Worm (Caenorhabditis elegans) whole organism, L1 larva: ENCODE results near the gene ZK105.12.

Experiments used
- F16B12.6 ChIP-seq: fragments of 150-350 bp; optimal IDR thresholded peaks from 2 replicates; lab custom pipeline; 2014; ENCODE audit warnings: missing biosample characterization, missing genetic modification characterization
- aha-1 ChIP-seq: fragments of 150-350 bp; optimal IDR thresholded peaks from 2 replicates; lab custom pipeline; 2014; ENCODE audit warnings: missing biosample characterization, missing genetic modification characterization
- ama-1 ChIP-seq: fragments of 150-350 bp; optimal IDR thresholded peaks from 2 replicates; lab custom pipeline; 2014
- ceh-8 ChIP-seq: fragments of 200-800 bp; sonication (Bioruptor generic); optimal IDR thresholded peaks from 2 replicates; lab custom pipeline; 2018; ENCODE audit warnings: mild to moderate bottlenecking, missing genetic modification characterization, moderate library complexity, missing compliant biosample characterization
- ceh-90 ChIP-seq: sonication (generic microtip); optimal IDR thresholded peaks from 2 replicates; lab custom pipeline; 2016; ENCODE audit warnings: missing genetic modification characterization, missing compliant biosample characterization
- dsc-1 ChIP-seq: sonication (generic microtip); optimal IDR thresholded peaks from 2 replicates; lab custom pipeline; 2016; ENCODE audit warnings: mild to moderate bottlenecking, missing genetic modification characterization, missing compliant biosample characterization
- efl-3 ChIP-seq: fragments of 200-800 bp; sonication (Bioruptor generic); optimal IDR thresholded peaks from 2 replicates; lab custom pipeline; 2018; ENCODE audit warnings: mild to moderate bottlenecking, missing genetic modification characterization, missing compliant biosample characterization
- elt-2 ChIP-seq: sonication (generic microtip); optimal IDR thresholded peaks from 2 replicates; lab custom pipeline; 2016; ENCODE audit warnings: missing genetic modification characterization, mild to moderate bottlenecking, inconsistent platforms, missing compliant biosample characterization, missing genetic modification reagents
- fkh-10 ChIP-seq: sonication (generic microtip); optimal IDR thresholded peaks from 2 replicates; lab custom pipeline; 2017; ENCODE audit warnings: missing biosample characterization, missing genetic modification reagents, missing genetic modification characterization
- fkh-4 ChIP-seq: sonication (generic microtip); optimal IDR thresholded peaks from 2 replicates; lab custom pipeline; 2016; ENCODE audit warnings: missing compliant biosample characterization, missing genetic modification characterization, borderline replicate concordance
- fkh-8 ChIP-seq: sonication (generic microtip); optimal IDR thresholded peaks from 2 replicates; lab custom pipeline; 2016; ENCODE audit warnings: mild to moderate bottlenecking, missing genetic modification characterization, missing compliant biosample characterization
- fos-1 ChIP-seq: fragments of 150-350 bp; optimal IDR thresholded peaks from 2 replicates; lab custom pipeline; 2014; ENCODE audit warnings: missing biosample characterization, missing genetic modification characterization
- irx-1 ChIP-seq: sonication (generic microtip); optimal IDR thresholded peaks from 2 replicates; lab custom pipeline; 2016; ENCODE audit warnings: missing genetic modification characterization, missing compliant biosample characterization
- lin-14 ChIP-seq: fragments of 200-800 bp; sonication (Bioruptor generic); optimal IDR thresholded peaks from 2 replicates; lab custom pipeline; 2018; ENCODE audit warnings: mild to moderate bottlenecking, missing genetic modification characterization, moderate library complexity, missing compliant biosample characterization
- lin-15B ChIP-seq: fragments of 150-350 bp; sonication (generic microtip); optimal IDR thresholded peaks from 3 replicates; lab custom pipeline; 2014; ENCODE audit warnings: missing biosample characterization, missing genetic modification characterization
- lin-35 ChIP-seq, 2 experiments: fragments of 150-350 bp; optimal IDR thresholded peaks; 2 replicates each; lab custom pipeline; 2014; ENCODE audit warnings: missing biosample characterization in 2 of 2, missing genetic modification characterization in 2 of 2, missing genetic modification reagents in 2 of 2
- lin-39 ChIP-seq: fragments of 150-350 bp; optimal IDR thresholded peaks from 2 replicates; lab custom pipeline; 2014; ENCODE audit warnings: missing biosample characterization, missing genetic modification reagents, missing genetic modification characterization
- mab-9 ChIP-seq: fragments of 200-800 bp; sonication (Bioruptor generic); IDR thresholded peaks from 2 replicates; pipeline ENCODE4 v1.3.6; 2022; ENCODE audit warnings: missing genetic modification reagents, missing genetic modification characterization, missing compliant biosample characterization
- mdl-1 ChIP-seq, 2 experiments: fragments of 150-350 bp; optimal IDR thresholded peaks; 2 replicates each; lab custom pipeline; 2014 to 2017; ENCODE audit warnings: missing biosample characterization in 2 of 2, missing genetic modification characterization in 2 of 2, inconsistent platforms in 1 of 2
- mef-2 ChIP-seq: fragments of 150-350 bp; optimal IDR thresholded peaks from 2 replicates; lab custom pipeline; 2014; ENCODE audit warnings: missing biosample characterization, missing genetic modification characterization
- mep-1 ChIP-seq: fragments of 150-350 bp; optimal IDR thresholded peaks from 2 replicates; lab custom pipeline; 2014; ENCODE audit warnings: missing biosample characterization, missing genetic modification characterization
- nhr-71 ChIP-seq: sonication (generic microtip); optimal IDR thresholded peaks from 2 replicates; lab custom pipeline; 2016; ENCODE audit warnings: mild to moderate bottlenecking, missing genetic modification characterization, moderate library complexity, missing compliant biosample characterization
- nhr-76 ChIP-seq: sonication (generic microtip); optimal IDR thresholded peaks from 2 replicates; lab custom pipeline; 2017; ENCODE audit warnings: missing biosample characterization, missing genetic modification characterization
- nhr-77 ChIP-seq: fragments of 150-350 bp; optimal IDR thresholded peaks from 2 replicates; lab custom pipeline; 2014; ENCODE audit warnings: missing biosample characterization, missing genetic modification characterization
- nhr-84 ChIP-seq: sonication (generic microtip); optimal IDR thresholded peaks from 2 replicates; lab custom pipeline; 2017; ENCODE audit warnings: missing biosample characterization, missing genetic modification characterization
- nhr-85 ChIP-seq: sonication (generic microtip); peaks from one replicate; lab custom pipeline; 2016; ENCODE audit warnings: missing genetic modification characterization, inconsistent platforms, missing compliant biosample characterization
- nhr-90 ChIP-seq: sonication (generic microtip); optimal IDR thresholded peaks from 2 replicates; lab custom pipeline; 2016; ENCODE audit warnings: mild to moderate bottlenecking, missing genetic modification characterization, missing compliant biosample characterization; ENCODE audit not compliant: poor library complexity
- pag-3 ChIP-seq: sonication (generic microtip); optimal IDR thresholded peaks from 2 replicates; lab custom pipeline; 2017; ENCODE audit warnings: missing genetic modification characterization, mild to moderate bottlenecking, missing compliant biosample characterization, antibody characterized with exemption, borderline replicate concordance; ENCODE audit not compliant: insufficient read depth
- rnt-1 ChIP-seq: sonication (generic microtip); optimal IDR thresholded peaks from 2 replicates; lab custom pipeline; 2016; ENCODE audit warnings: mild to moderate bottlenecking, missing genetic modification characterization, moderate library complexity, missing compliant biosample characterization
- skn-1 ChIP-seq: fragments of 150-350 bp; optimal IDR thresholded peaks from 2 replicates; lab custom pipeline; 2014; ENCODE audit warnings: missing biosample characterization, missing genetic modification characterization
- sptf-1 ChIP-seq: fragments of 150-350 bp; optimal IDR thresholded peaks from 2 replicates; lab custom pipeline; 2014; ENCODE audit warnings: missing biosample characterization, missing genetic modification characterization
- sup-37 ChIP-seq: fragments of 200-800 bp; sonication (Bioruptor generic); optimal IDR thresholded peaks from 2 replicates; lab custom pipeline; 2018; ENCODE audit warnings: mild to moderate bottlenecking, missing genetic modification characterization, missing compliant biosample characterization
- tlp-1 ChIP-seq: fragments of 150-350 bp; optimal IDR thresholded peaks from 2 replicates; lab custom pipeline; 2014; ENCODE audit warnings: missing biosample characterization, missing genetic modification characterization
- unc-130 ChIP-seq: fragments of 150-350 bp; optimal IDR thresholded peaks from 2 replicates; lab custom pipeline; 2017; ENCODE audit warnings: missing biosample characterization, missing genetic modification characterization, inconsistent platforms
- unc-62 ChIP-seq: fragments of 150-350 bp; optimal IDR thresholded peaks from 2 replicates; lab custom pipeline; 2014; ENCODE audit warnings: missing biosample characterization, missing genetic modification reagents, missing genetic modification characterization
- vab-15 ChIP-seq: sonication (generic microtip); optimal IDR thresholded peaks from 2 replicates; lab custom pipeline; 2017; ENCODE audit warnings: missing genotype, mild to moderate bottlenecking, missing genetic modification characterization, missing compliant biosample characterization
- xbp-1 ChIP-seq: sonication (generic microtip); optimal IDR thresholded peaks from 2 replicates; lab custom pipeline; 2016; ENCODE audit warnings: missing genetic modification characterization, missing compliant biosample characterization
- zag-1 ChIP-seq: fragments of 150-350 bp; optimal IDR thresholded peaks from 2 replicates; lab custom pipeline; 2014; ENCODE audit warnings: missing biosample characterization, missing genetic modification characterization
- zip-4 ChIP-seq: fragments of 200-800 bp; sonication (Bioruptor generic); optimal IDR thresholded peaks from 2 replicates; lab custom pipeline; 2018; ENCODE audit warnings: mild to moderate bottlenecking, missing genetic modification characterization, moderate library complexity, missing compliant biosample characterization
- ztf-4 ChIP-seq: fragments of 150-350 bp; optimal IDR thresholded peaks from 2 replicates; lab custom pipeline; 2014; ENCODE audit warnings: missing biosample characterization, missing genetic modification characterization

Gene ZK105.12

DNA sequence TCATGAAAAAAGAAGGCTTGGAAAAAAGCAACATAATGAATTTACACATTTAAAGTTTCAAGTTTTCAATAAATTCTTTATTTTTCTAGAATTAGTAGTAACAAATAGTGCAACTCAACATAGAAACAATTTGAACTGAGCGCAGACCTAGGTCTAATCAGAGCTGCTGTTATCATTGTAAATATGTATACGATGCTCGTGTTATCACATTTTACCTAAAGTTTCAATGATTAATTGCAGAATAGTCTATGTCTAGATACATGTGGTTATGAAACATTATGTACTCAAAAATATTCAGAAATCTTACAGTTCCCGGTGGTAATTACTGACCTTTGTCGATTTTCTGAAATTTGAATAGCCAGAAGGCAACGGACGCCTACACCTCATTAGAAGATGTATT lies 40.1 kb upstream of the ZK105.12 start:
- TF ChIP-seq unc-130 (tag; lab: Kevin White, UChicago) (no peak), ceh-8 (GFP tag; lab: Kevin White, UChicago) (no peak), elt-2 (tag; lab: Kevin White, UChicago) (peak; percentile 38), fos-1 (tag; lab: Kevin White, UChicago) (no peak), skn-1 (tag; lab: Kevin White, UChicago) (no peak)

DNA sequence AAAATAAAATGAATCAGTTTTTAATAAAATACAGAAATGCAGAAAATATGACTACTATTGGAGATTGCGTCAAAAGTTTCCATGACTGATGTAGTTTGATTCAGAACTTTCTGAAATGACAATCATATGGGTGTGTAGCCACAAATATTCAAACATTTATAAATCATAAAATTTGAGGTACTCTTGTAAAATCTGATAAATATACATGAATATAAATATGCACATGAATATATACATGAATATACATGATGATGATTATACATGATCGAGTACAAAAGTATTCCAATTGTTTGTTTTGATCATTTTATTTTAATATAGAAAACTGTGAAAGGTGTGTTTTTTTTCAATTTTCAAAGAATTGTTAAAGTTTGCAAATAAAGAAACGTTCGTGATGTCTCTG lies 38.6 kb upstream of the ZK105.12 start, which contains the start of gene T05B11.4:
T05B11.4 (minus strand) TSS at position 101 of the 400 bp plus-strand sequence.
- TF ChIP-seq elt-2 (tag; lab: Kevin White, UChicago) (no peak), unc-62 (GFP tag; lab: Kevin White, UChicago) (no peak), ceh-90 (tag; lab: Kevin White, UChicago) (no peak)

DNA sequence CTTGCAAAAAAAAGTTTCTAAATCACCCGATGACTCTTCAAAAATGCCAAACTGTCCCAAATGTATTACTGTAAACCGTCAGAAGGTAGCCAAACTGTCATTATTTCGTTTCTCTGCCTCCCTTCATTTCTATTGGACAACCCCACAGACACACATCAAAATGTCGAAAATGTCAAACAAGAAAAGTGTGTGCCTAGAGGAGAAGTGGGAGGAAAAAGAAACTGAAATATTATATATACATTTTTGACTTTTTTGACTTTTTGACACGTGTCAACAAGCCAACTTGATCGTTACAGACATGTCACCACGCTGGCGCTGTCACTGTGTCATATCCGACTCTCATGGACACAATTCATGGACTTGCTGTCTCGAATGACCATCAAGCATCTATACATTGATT lies 33.8 kb upstream of the ZK105.12 start:
- no peak for TF ChIP-seq lin-15B (tag; lab: Kevin White, UChicago)
- no peak for TF ChIP-seq mab-9 (GFP tag; lab: Robert Waterston, UW)
- no peak for TF ChIP-seq unc-62 (GFP tag; lab: Kevin White, UChicago)
- TF ChIP-seq zag-1 (tag; lab: Kevin White, UChicago) = no peak
- TF ChIP-seq fkh-8 = no peak
- TF ChIP-seq mep-1 = no peak
- no peak for TF ChIP-seq pag-3 (tag; lab: Kevin White, UChicago)
- no peak for TF ChIP-seq nhr-77 (tag; lab: Kevin White, UChicago)
- TF ChIP-seq nhr-71 (tag; lab: Kevin White, UChicago) = no peak
- TF ChIP-seq fos-1 (tag; lab: Kevin White, UChicago) = no peak
- TF ChIP-seq nhr-76 (tag; lab: Kevin White, UChicago) = no peak
- TF ChIP-seq sup-37 (GFP tag; lab: Kevin White, UChicago) = no peak
- TF ChIP-seq sptf-1 (tag; lab: Kevin White, UChicago) = no peak
- TF ChIP-seq efl-3 (GFP tag; lab: Kevin White, UChicago) = no peak
- no peak for TF ChIP-seq rnt-1 (tag; lab: Kevin White, UChicago)
- TF ChIP-seq ztf-4 (tag; lab: Kevin White, UChicago) = no peak
- TF ChIP-seq lin-39 (tag; lab: Kevin White, UChicago) = no peak
- no peak for TF ChIP-seq nhr-85 (tag; lab: Kevin White, UChicago)

DNA sequence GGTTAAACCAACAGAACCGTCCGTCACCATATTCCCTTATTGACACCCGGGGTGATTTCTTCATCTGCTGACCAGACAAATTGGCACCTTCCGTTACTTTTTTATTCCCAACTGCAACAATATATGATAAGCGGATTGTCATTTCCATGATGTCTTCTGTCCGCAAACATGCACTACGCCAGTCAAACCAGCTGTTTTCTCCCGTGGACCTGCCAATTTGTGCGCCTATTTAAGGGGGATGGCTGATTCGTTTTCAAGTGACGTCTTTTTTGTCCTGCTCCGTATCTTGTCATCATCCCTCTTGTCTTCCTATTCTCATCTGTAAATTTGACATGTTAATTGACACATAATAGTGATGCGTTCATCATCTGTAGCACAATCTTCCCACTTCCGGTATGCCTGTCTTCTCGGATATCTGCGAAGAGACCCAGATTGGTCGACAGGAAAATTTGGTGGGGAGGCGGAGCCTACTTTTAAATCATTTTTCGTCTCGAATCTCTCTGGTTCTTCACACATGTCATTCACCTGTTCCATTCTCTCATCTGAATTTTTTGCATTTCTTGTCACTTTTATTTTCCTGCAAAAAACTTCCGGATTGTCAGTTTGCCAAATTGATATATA lies 32.2 kb upstream of the ZK105.12 start:
- no peak for TF ChIP-seq ama-1
- no peak for TF ChIP-seq nhr-84 (tag; lab: Kevin White, UChicago)
- no peak for TF ChIP-seq zip-4 (GFP tag; lab: Kevin White, UChicago)
- no peak for TF ChIP-seq rnt-1 (tag; lab: Kevin White, UChicago)
- TF ChIP-seq mab-9 (GFP tag; lab: Robert Waterston, UW) = no peak
- no peak for TF ChIP-seq ceh-90 (tag; lab: Kevin White, UChicago)
- no peak for TF ChIP-seq lin-14 (GFP tag; lab: Kevin White, UChicago)
- no peak for TF ChIP-seq mdl-1 (tag; optimal IDR thresholded peaks at IDR 0.05; lab: Kevin White, UChicago)
- no peak for TF ChIP-seq skn-1 (tag; lab: Kevin White, UChicago)

DNA sequence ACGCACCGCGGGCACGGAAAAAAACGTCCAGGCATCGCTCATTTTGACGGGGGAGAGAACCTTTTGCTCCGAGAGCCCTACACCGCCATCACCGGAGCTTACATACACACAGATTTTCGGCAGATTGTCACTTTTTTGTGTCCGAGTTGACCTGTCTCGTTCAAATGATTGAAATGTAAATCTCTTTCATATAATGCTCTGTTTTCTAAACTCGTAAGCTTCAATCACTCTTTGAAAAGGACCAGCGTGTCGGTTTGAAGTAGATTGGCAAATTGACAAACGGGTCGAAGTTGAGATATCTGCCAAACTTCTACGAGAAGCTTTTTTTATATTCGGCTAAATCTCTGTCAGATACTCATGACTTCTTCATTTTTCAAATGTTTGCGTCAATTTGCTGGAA lies 31.2 kb upstream of the ZK105.12 start:
- TF ChIP-seq aha-1 (tag; lab: Kevin White, UChicago) (no peak), sup-37 (GFP tag; lab: Kevin White, UChicago) (no peak), xbp-1 (tag; lab: Kevin White, UChicago) (no peak), elt-2 (tag; lab: Kevin White, UChicago) (no peak), skn-1 (tag; lab: Kevin White, UChicago) (no peak), lin-14 (GFP tag; lab: Kevin White, UChicago) (no peak)
- TF ChIP-seq, all 84 proteins: peak for 0

DNA sequence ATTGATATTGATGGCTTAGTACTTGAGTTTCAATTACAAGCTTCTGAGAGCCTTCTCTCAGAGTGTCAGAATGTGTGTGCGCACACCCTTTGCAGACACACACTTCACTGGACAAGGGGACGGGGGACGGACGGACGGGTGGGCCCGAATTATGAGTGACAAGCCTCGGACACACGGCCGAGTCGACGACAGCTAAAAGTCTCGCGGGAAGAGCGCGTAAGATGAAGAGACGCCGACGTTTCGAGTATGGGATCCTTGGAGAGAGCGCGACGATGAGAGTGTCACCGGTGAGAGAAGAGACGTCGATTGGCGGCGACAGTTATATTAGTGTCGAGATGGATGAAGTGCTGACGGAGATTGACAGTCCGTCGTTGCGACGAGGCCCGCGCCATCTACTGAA lies 30.0 kb upstream of the ZK105.12 start:
- TF ChIP-seq tlp-1 (no peak), irx-1 (no peak), lin-14 (GFP tag; lab: Kevin White, UChicago) (peak; percentile 63), unc-62 (GFP tag; lab: Kevin White, UChicago) (peak; percentile 39), nhr-90 (tag; lab: Kevin White, UChicago) (no peak), nhr-76 (tag; lab: Kevin White, UChicago) (no peak), fkh-8 (no peak), ama-1 (no peak), mef-2 (tag; lab: Kevin White, UChicago) (no peak), vab-15 (tag; lab: Kevin White, UChicago) (no peak), F16B12.6 (tag; lab: Kevin White, UChicago) (no peak), ztf-4 (tag; lab: Kevin White, UChicago) (no peak), fkh-10 (GFP tag; lab: Kevin White, UChicago) (no peak), dsc-1 (tag; lab: Kevin White, UChicago) (peak; percentile 10), fkh-4 (tag; lab: Kevin White, UChicago) (no peak), lin-35 (GFP tag; optimal IDR thresholded peaks at IDR 0.05; lab: Kevin White, UChicago) (no peak), nhr-71 (tag; lab: Kevin White, UChicago) (peak; percentile 12)
